Fruit fly (Drosophila melanogaster) Kc167 (cell line): ENCODE results near the gene CG2200.

Experiments
- Myc ChIP-seq: fragments of >200 bp; optimal IDR thresholded peaks from 2 replicates; lab custom pipeline; 2017; ENCODE audit warnings: missing external identifiers
- Sin3A ChIP-seq: fragments of >200 bp; optimal IDR thresholded peaks from 2 replicates; lab custom pipeline; 2018; ENCODE audit warnings: missing external identifiers
- h ChIP-seq: fragments of >200 bp; optimal IDR thresholded peaks from 3 replicates; lab custom pipeline; 2018; ENCODE audit warnings: missing external identifiers
- insv ChIP-seq: fragments of >200 bp; optimal IDR thresholded peaks from 3 replicates; lab custom pipeline; 2018; ENCODE audit warnings: missing external identifiers
- psq ChIP-seq: fragments of >200 bp; optimal IDR thresholded peaks from 2 replicates; lab custom pipeline; 2017; ENCODE audit warnings: missing external identifiers

dm6 chrX:13135702-13136101, 41.6 kb downstream of the CG2200 start:
- TF ChIP-seq h (lab: Kevin White, UChicago) (no peak), psq (no peak), Myc (lab: Kevin White, UChicago) (no peak), Sin3A (lab: Kevin White, UChicago) (no peak), insv (lab: Kevin White, UChicago) (no peak)
